Worm (Caenorhabditis elegans) whole organism, early embryonic: ENCODE results near the gene daf-7.

Experiments used
- B0310.2 ChIP-seq: sonication (generic microtip); optimal IDR thresholded peaks from 2 replicates; lab custom pipeline; 2016; ENCODE audit warnings: mild to moderate bottlenecking, missing genetic modification characterization, missing compliant biosample characterization
- aly-1 ChIP-seq: sonication (generic microtip); optimal IDR thresholded peaks from 2 replicates; lab custom pipeline; 2016; ENCODE audit warnings: missing genetic modification characterization, missing compliant biosample characterization
- ceh-13 ChIP-seq: fragments of 200-800 bp; sonication (Bioruptor generic); optimal IDR thresholded peaks from 2 replicates; lab custom pipeline; 2018; ENCODE audit warnings: mild to moderate bottlenecking, missing genetic modification characterization, missing compliant biosample characterization
- hmg-4 ChIP-seq: fragments of 200-800 bp; sonication (Bioruptor generic); optimal IDR thresholded peaks from 2 replicates; lab custom pipeline; 2018; ENCODE audit warnings: mild to moderate bottlenecking, missing genetic modification characterization, missing compliant biosample characterization
- pes-1 ChIP-seq: fragments of 200-800 bp; sonication (Bioruptor generic); IDR thresholded peaks from 2 replicates; pipeline ENCODE4 v1.3.6; 2022; ENCODE audit warnings: missing genetic modification reagents, missing genetic modification characterization, missing compliant biosample characterization
- sea-1 ChIP-seq: fragments of 200-800 bp; sonication (Bioruptor generic); conservative IDR thresholded peaks from 2 replicates; pipeline ENCODE4 v1.3.6; 2022; ENCODE audit warnings: missing genetic modification characterization, missing compliant biosample characterization
- tbx-11 ChIP-seq: fragments of 200-800 bp; sonication (Bioruptor generic); IDR thresholded peaks from 2 replicates; pipeline ENCODE4 v1.3.6; 2022; ENCODE audit warnings: missing genetic modification characterization, missing compliant biosample characterization
- tbx-37 ChIP-seq: fragments of 200-800 bp; sonication (Bioruptor generic); conservative IDR thresholded peaks from 2 replicates; pipeline ENCODE4 v1.3.6; 2022; ENCODE audit warnings: missing genetic modification reagents, missing genetic modification characterization, missing compliant biosample characterization

- TF ChIP-seq B0310.2 (tag; lab: Kevin White, UChicago) (no peak), sea-1 (GFP tag; lab: Robert Waterston, UW) (no peak), tbx-37 (no peak), ceh-13 (GFP tag; lab: Kevin White, UChicago) (no peak), tbx-11 (GFP tag; lab: Robert Waterston, UW) (no peak), aly-1 (tag; lab: Kevin White, UChicago) (no peak), pes-1 (GFP tag; lab: Robert Waterston, UW) (no peak), hmg-4 (GFP tag; lab: Kevin White, UChicago) (no peak)
These were observed 11.1 kb downstream of the daf-7 start, which contains the start of gene clec-149 for ce11 chrIII:822546-823272.
